Fruit fly (Drosophila melanogaster) whole organism, wandering third instar larva: Measurements from ENCODE around the gene CG5172.

ENCODE experiments used
- Abd-B ChIP-seq: fragments of >200 bp; optimal IDR thresholded peaks from 2 replicates; lab custom pipeline; 2017; ENCODE audit warnings: missing biosample characterization, missing genetic modification characterization
- CG9705 ChIP-seq: fragments of 200-800 bp; sonication (Bioruptor generic); optimal IDR thresholded peaks from 2 replicates; lab custom pipeline; 2018; ENCODE audit warnings: missing biosample characterization, mild to moderate bottlenecking, missing genetic modification characterization
- CrebA ChIP-seq: fragments of 200-800 bp; sonication (Bioruptor generic); optimal IDR thresholded peaks from 2 replicates; lab custom pipeline; 2016; ENCODE audit warnings: missing biosample characterization, mild to moderate bottlenecking, missing genetic modification characterization, borderline replicate concordance
- Dif ChIP-seq: fragments of 200-275, 200-300 bp; sonication (Bioruptor generic); optimal IDR thresholded peaks from 2 replicates; lab custom pipeline; 2018; ENCODE audit warnings: missing biosample characterization, missing genetic modification characterization; ENCODE audit not compliant: partially characterized antibody
- HLH106 ChIP-seq: fragments of 200-800 bp; optimal IDR thresholded peaks from 3 replicates; lab custom pipeline; 2019; ENCODE audit warnings: missing biosample characterization, mild to moderate bottlenecking, missing genetic modification characterization, moderate library complexity
- Hnf4 ChIP-seq: fragments of 200-800 bp; sonication (Bioruptor generic); optimal IDR thresholded peaks from 2 replicates; lab custom pipeline; 2016; ENCODE audit warnings: missing biosample characterization, mild to moderate bottlenecking, missing genetic modification characterization
- Hr78 ChIP-seq: fragments of >200 bp; optimal IDR thresholded peaks from 2 replicates; lab custom pipeline; 2017; ENCODE audit warnings: missing biosample characterization, missing genetic modification characterization
- Hr83 ChIP-seq: fragments of 200-300 bp; sonication (Bioruptor generic); optimal IDR thresholded peaks from 2 replicates; lab custom pipeline; 2016; ENCODE audit warnings: missing biosample characterization, mild to moderate bottlenecking, missing genetic modification characterization, moderate library complexity; ENCODE audit not compliant: poor library complexity, severe bottlenecking
- Jra ChIP-seq: sonication (Bioruptor generic); optimal IDR thresholded peaks from 2 replicates; lab custom pipeline; 2016; ENCODE audit warnings: missing biosample characterization, missing genetic modification characterization
- Mio ChIP-seq: sonication (Bioruptor generic); optimal IDR thresholded peaks from 2 replicates; lab custom pipeline; 2016; ENCODE audit warnings: missing biosample characterization, missing genetic modification characterization
- Myc ChIP-seq: fragments of >200 bp; optimal IDR thresholded peaks from 2 replicates; lab custom pipeline; 2017
- N ChIP-seq: fragments of >200 bp; optimal IDR thresholded peaks from 2 replicates; lab custom pipeline; 2018; ENCODE audit warnings: missing biosample characterization, missing external identifiers, missing genetic modification characterization
- OdsH ChIP-seq: fragments of 200-800 bp; sonication (Bioruptor generic); optimal IDR thresholded peaks from 2 replicates; lab custom pipeline; 2016; ENCODE audit warnings: missing biosample characterization, mild to moderate bottlenecking, missing genetic modification characterization
- Sp1 ChIP-seq: fragments of 200-800 bp; sonication (Bioruptor generic); optimal IDR thresholded peaks from 3 replicates; lab custom pipeline; 2019; ENCODE audit warnings: missing biosample characterization, mild to moderate bottlenecking, missing genetic modification characterization, moderate library complexity
- br ChIP-seq: fragments of 200-800 bp; sonication (Bioruptor generic); optimal IDR thresholded peaks from 2 replicates; lab custom pipeline; 2016; ENCODE audit warnings: missing biosample characterization, missing genetic modification characterization
- brk ChIP-seq: fragments of 200-800 bp; sonication (Bioruptor generic); optimal IDR thresholded peaks from 2 replicates; lab custom pipeline; 2016; ENCODE audit warnings: missing biosample characterization, mild to moderate bottlenecking, missing genetic modification characterization
- dl ChIP-seq, 2 experiments: fragments of 175-275, 200-275 bp in 1 of 2; fragments of 200-275 bp in 1 of 2; sonication (Bioruptor generic); optimal IDR thresholded peaks; lab custom pipeline; 2018; ENCODE audit warnings: mild to moderate bottlenecking in 2 of 2, missing biosample characterization in 2 of 2, missing genetic modification characterization in 2 of 2, moderate library complexity in 2 of 2; ENCODE audit not compliant: partially characterized antibody in 2 of 2, insufficient read depth in 1 of 2
- dmrt93B ChIP-seq: fragments of 200-800 bp; sonication (Bioruptor generic); optimal IDR thresholded peaks from 2 replicates; lab custom pipeline; 2018; ENCODE audit warnings: missing biosample characterization, mild to moderate bottlenecking, missing genetic modification characterization
- ey ChIP-seq: fragments of 200-800 bp; sonication (Bioruptor generic); optimal IDR thresholded peaks from 2 replicates; lab custom pipeline; 2016; ENCODE audit warnings: missing biosample characterization, missing genetic modification characterization
- foxo ChIP-seq, 2 experiments: fragments of 200-800 bp; sonication (Bioruptor generic); optimal IDR thresholded peaks; 2 replicates in 1 of 2; 3 replicates in 1 of 2; lab custom pipeline; 2016 to 2017; ENCODE audit warnings: missing biosample characterization in 2 of 2, missing genetic modification characterization in 2 of 2
- fru ChIP-seq: fragments of 200-800 bp; sonication (Bioruptor generic); optimal IDR thresholded peaks from 3 replicates; lab custom pipeline; 2016; ENCODE audit warnings: missing biosample characterization, mild to moderate bottlenecking, missing genetic modification characterization
- h ChIP-seq: fragments of 200-800 bp; sonication (Bioruptor generic); optimal IDR thresholded peaks from 3 replicates; lab custom pipeline; 2016; ENCODE audit warnings: missing biosample characterization, mild to moderate bottlenecking, missing genetic modification characterization
- lola ChIP-seq: fragments of >200 bp; optimal IDR thresholded peaks from 2 replicates; lab custom pipeline; 2017; ENCODE audit warnings: missing biosample characterization, missing genetic modification characterization
- pan ChIP-seq: fragments of >200 bp; optimal IDR thresholded peaks from 2 replicates; lab custom pipeline; 2017
- psq ChIP-seq: fragments of 200-800 bp; sonication (Bioruptor generic); optimal IDR thresholded peaks from 3 replicates; lab custom pipeline; 2017; ENCODE audit warnings: missing biosample characterization, mild to moderate bottlenecking, missing genetic modification characterization, moderate library complexity
- rgr ChIP-seq: fragments of 200-800 bp; sonication (Bioruptor generic); optimal IDR thresholded peaks from 3 replicates; lab custom pipeline; 2016; ENCODE audit warnings: missing biosample characterization, mild to moderate bottlenecking, missing genetic modification characterization
- sage ChIP-seq: fragments of 200-800 bp; sonication (Bioruptor generic); optimal IDR thresholded peaks from 2 replicates; lab custom pipeline; 2016; ENCODE audit warnings: missing biosample characterization, mild to moderate bottlenecking, missing genetic modification characterization
- sv ChIP-seq: fragments of 200-800 bp; sonication (Bioruptor generic); optimal IDR thresholded peaks from 3 replicates; lab custom pipeline; 2016; ENCODE audit warnings: missing biosample characterization, missing genetic modification characterization
- tai ChIP-seq: sonication (Bioruptor generic); optimal IDR thresholded peaks from 2 replicates; lab custom pipeline; 2016; ENCODE audit warnings: missing biosample characterization, missing genetic modification characterization
- usp ChIP-seq: fragments of >200 bp; optimal IDR thresholded peaks from 2 replicates; lab custom pipeline; 2017; ENCODE audit warnings: missing biosample characterization, missing genetic modification characterization
- woc ChIP-seq: sonication (Bioruptor generic); optimal IDR thresholded peaks from 2 replicates; lab custom pipeline; 2016; ENCODE audit warnings: missing biosample characterization, mild to moderate bottlenecking, missing genetic modification characterization

CG5172 gene

DNA sequence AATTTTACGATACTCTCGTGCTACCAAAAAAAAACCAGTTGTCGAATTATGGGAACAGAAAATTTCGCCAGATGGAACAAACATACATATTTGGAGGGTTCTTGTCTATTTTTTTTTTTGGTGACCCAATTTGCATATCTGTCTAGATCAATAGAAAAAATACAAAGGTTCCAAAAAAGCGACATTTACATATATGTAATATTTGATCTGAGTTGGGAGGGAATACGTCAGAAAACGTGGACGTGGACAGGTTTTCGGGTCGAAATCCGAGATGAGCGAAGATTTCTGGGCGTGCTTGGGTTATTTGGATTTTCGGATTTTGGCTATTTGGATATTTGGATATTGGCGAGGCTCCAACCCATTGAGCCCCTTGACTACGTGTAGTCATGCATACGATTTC lies 16.2 kb upstream of the CG5172 start:
- TF ChIP-seq pan (lab: Kevin White, UChicago) = no peak
- no peak for TF ChIP-seq Sp1 (GFP tag; lab: Kevin White, UChicago)
- TF ChIP-seq tai (GFP tag; lab: Kevin White, UChicago) = no peak
- no peak for TF ChIP-seq dl (GFP tag; optimal IDR thresholded peaks at IDR 0.05; lab: Kevin White, UChicago; ENCODE audit: insufficient read depth in 1 of 2, partially characterized antibody in 2 of 2)
- no peak for TF ChIP-seq Hr78 (GFP tag; lab: Kevin White, UChicago)
- no peak for TF ChIP-seq Myc (lab: Kevin White, UChicago)
- TF ChIP-seq lola (GFP tag; lab: Kevin White, UChicago) = no peak
- TF ChIP-seq sage (GFP tag; lab: Kevin White, UChicago) = no peak
- TF ChIP-seq h (GFP tag; lab: Kevin White, UChicago) = no peak
- no peak for TF ChIP-seq br (GFP tag; lab: Kevin White, UChicago)

DNA sequence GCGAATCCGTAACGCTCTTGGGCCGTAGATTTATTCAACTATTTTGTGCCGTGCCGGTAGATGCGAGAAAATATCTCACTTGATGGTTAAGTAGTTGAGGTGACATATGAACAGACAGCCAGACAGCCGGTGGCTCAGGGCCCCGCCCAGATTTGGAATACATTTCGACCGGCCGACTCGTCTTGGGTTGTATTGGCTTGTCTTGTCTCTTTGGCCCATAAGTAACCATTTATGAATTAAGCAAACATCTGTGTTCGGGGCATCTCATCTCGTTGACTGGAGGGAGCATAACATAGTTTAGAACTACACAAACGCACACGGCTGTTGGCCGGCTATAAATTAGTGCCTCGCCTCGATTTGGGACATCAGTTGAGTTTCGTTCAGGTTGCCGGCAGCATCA lies 15.2 kb upstream of the CG5172 start, which contains the start of gene CG32564:
Gene CG32564 (plus strand): TSS at position 362 of the 400 bp plus-strand sequence.
- TF ChIP-seq sv (GFP tag; lab: Kevin White, UChicago) (no peak), Hnf4 (no peak), rgr (no peak), brk (GFP tag; lab: Kevin White, UChicago) (no peak), woc (GFP tag; lab: Kevin White, UChicago) (no peak), tai (GFP tag; lab: Kevin White, UChicago) (no peak), CrebA (GFP tag; lab: Kevin White, UChicago) (no peak), Dif (GFP tag; lab: Kevin White, UChicago) (no peak)
- TF ChIP-seq, all 38 proteins: peak for 0

DNA sequence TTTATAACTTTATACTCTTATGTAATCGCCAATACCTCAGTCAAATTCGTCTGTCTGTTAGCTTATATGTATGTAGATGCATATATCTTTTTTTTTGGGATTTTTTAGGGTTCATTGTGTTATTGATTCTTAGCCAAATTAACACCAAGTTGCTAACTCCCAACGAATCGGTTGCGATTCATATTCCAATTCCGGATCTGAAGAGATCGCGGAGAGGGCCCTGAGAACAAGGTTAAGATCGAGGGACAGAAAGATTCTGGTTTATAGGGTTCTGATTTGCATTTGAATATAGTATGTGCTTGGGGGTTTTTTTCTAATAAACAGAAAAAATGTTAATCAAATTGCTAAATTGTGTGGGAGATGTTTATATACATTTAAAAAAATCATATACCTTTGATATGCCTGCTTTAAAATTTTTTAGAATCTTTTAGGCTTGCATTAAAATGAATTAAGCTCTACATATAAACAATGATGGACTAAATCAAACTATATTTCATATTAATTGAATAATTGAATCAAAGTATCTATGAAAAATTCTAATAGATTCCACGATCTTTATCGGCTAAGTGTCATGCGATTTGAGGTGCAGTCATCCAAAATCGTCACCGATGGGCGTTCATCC lies 13.3 kb upstream of the CG5172 start, which contains the start of gene CG32563:
Gene CG32563 (plus strand): TSS at position 572 of the 622 bp plus-strand sequence.
- TF ChIP-seq Jra (GFP tag; lab: Kevin White, UChicago) (no peak), Dif (GFP tag; lab: Kevin White, UChicago) (no peak), HLH106 (tag; lab: Kevin White, UChicago) (no peak), Hr78 (GFP tag; lab: Kevin White, UChicago) (no peak), woc (GFP tag; lab: Kevin White, UChicago) (no peak), usp (no peak), Hnf4 (no peak), Hr83 (no peak), sage (GFP tag; lab: Kevin White, UChicago) (no peak), fru (no peak), OdsH (GFP tag; lab: Kevin White, UChicago) (no peak), psq (no peak), pan (lab: Kevin White, UChicago) (no peak)

DNA sequence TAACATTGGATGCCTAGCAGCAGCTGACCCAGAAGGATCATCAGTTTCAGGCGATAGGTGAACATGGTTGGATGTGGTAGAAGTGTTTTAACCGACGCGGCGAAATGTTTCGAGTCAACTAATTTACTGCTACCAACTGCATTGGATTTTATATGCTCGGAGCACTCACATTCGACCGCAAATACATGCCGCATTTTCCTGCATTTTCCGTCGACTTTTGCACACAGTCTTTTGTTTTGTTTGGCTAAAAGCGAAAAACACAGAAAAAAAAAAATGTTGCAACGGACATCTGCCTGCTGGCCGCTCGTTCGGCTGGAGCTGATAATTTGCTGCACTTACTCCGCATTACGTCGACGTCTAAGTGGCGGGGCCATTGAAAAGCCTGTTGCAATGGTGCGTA lies 11.3 kb upstream of the CG5172 start, which contains the start of gene CG12995:
Gene CG12995 (minus strand): TSS at position 101 of the 400 bp plus-strand sequence.
- TF ChIP-seq pan (lab: Kevin White, UChicago) = no peak
- no peak for TF ChIP-seq rgr
- no peak for TF ChIP-seq dl (GFP tag; optimal IDR thresholded peaks at IDR 0.05; lab: Kevin White, UChicago; ENCODE audit: insufficient read depth in 1 of 2, partially characterized antibody in 2 of 2)
- TF ChIP-seq Mio (GFP tag; lab: Kevin White, UChicago) = no peak

DNA sequence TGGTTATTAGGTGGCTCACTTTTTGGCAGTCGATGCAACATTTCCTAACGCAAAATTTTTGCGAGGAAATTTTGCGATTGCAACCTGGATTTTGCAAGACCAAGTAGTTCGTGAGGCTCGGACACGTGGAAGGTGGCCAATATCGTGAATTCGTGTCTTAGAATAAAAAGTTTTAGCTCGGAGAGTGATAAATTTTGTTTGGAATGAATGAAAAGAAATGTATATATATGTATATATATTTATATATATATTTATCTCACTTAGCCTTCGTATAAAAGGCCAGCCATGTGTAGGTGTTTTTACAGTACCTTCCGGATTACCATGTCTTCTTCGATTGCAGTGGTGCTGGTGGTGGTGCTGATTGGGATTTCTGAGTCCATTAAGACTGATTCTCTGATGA lies 9.2 kb upstream of the CG5172 start, which contains the start of gene CG18258:
Gene CG18258 (plus strand): TSS at position 301 of the 400 bp plus-strand sequence.
- TF ChIP-seq ey (GFP tag; lab: Kevin White, UChicago) (no peak), N (GFP tag; lab: Kevin White, UChicago) (no peak), h (GFP tag; lab: Kevin White, UChicago) (no peak), foxo (GFP tag; optimal IDR thresholded peaks at IDR 0.05; lab: Kevin White, UChicago) (no peak)

DNA sequence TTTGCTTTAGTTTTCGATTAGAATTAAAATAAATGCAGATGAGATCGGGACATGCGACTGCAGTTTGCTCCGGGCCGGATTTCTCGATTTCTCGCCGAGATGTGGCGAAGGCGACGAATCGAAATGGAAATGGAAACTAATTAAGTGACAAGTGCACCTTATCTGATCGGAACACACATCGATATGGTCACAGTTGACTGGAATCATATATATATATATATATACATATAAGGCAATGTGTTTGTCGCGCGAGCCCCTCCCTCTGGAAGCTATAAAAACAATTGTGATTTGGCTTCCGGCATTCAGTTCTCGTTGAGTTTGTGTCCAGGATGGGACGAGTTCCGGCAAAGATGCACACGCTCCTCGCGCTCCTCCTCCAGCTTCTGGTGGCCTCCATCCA lies 6.2 kb upstream of the CG5172 start, which contains the start of gene CG5162:
Gene CG5162 (plus strand): TSS at position 301 of the 400 bp plus-strand sequence.
- TF ChIP-seq dmrt93B (no peak), rgr (no peak), Mio (GFP tag; lab: Kevin White, UChicago) (no peak), CG9705 (GFP tag; lab: Kevin White, UChicago) (no peak), ey (GFP tag; lab: Kevin White, UChicago) (no peak), Abd-B (GFP tag; lab: Kevin White, UChicago) (no peak), pan (lab: Kevin White, UChicago) (no peak), brk (GFP tag; lab: Kevin White, UChicago) (no peak), psq (no peak), Dif (GFP tag; lab: Kevin White, UChicago) (no peak), Sp1 (GFP tag; lab: Kevin White, UChicago) (no peak)
